Fruit fly (Drosophila melanogaster) whole organism, wandering third instar larva: ENCODE data around the gene CLS.

Experiments
- Abd-B ChIP-seq: fragments of >200 bp; optimal IDR thresholded peaks from 2 replicates; lab custom pipeline; 2017; ENCODE audit warnings: missing biosample characterization, missing genetic modification characterization
- CG32264 ChIP-seq: fragments of 200-800 bp; sonication (Bioruptor generic); optimal IDR thresholded peaks from 2 replicates; lab custom pipeline; 2016; ENCODE audit warnings: missing biosample characterization, missing genetic modification characterization
- CG9705 ChIP-seq: fragments of 200-800 bp; sonication (Bioruptor generic); optimal IDR thresholded peaks from 2 replicates; lab custom pipeline; 2018; ENCODE audit warnings: missing biosample characterization, mild to moderate bottlenecking, missing genetic modification characterization
- CrebA ChIP-seq: fragments of 200-800 bp; sonication (Bioruptor generic); optimal IDR thresholded peaks from 2 replicates; lab custom pipeline; 2016; ENCODE audit warnings: missing biosample characterization, mild to moderate bottlenecking, missing genetic modification characterization, borderline replicate concordance
- Dfd ChIP-seq: fragments of >200 bp; optimal IDR thresholded peaks from 2 replicates; lab custom pipeline; 2017; ENCODE audit warnings: missing biosample characterization, missing genetic modification characterization
- Dif ChIP-seq: fragments of 200-275, 200-300 bp; sonication (Bioruptor generic); optimal IDR thresholded peaks from 2 replicates; lab custom pipeline; 2018; ENCODE audit warnings: missing biosample characterization, missing genetic modification characterization; ENCODE audit not compliant: partially characterized antibody
- GATAd ChIP-seq: sonication (Bioruptor generic); optimal IDR thresholded peaks from 2 replicates; lab custom pipeline; 2016; ENCODE audit warnings: missing biosample characterization, missing genetic modification characterization
- HLH106 ChIP-seq: fragments of 200-800 bp; optimal IDR thresholded peaks from 3 replicates; lab custom pipeline; 2019; ENCODE audit warnings: missing biosample characterization, mild to moderate bottlenecking, missing genetic modification characterization, moderate library complexity
- Hnf4 ChIP-seq: fragments of 200-800 bp; sonication (Bioruptor generic); optimal IDR thresholded peaks from 2 replicates; lab custom pipeline; 2016; ENCODE audit warnings: missing biosample characterization, mild to moderate bottlenecking, missing genetic modification characterization
- Hr78 ChIP-seq: fragments of >200 bp; optimal IDR thresholded peaks from 2 replicates; lab custom pipeline; 2017; ENCODE audit warnings: missing biosample characterization, missing genetic modification characterization
- Hr83 ChIP-seq: fragments of 200-300 bp; sonication (Bioruptor generic); optimal IDR thresholded peaks from 2 replicates; lab custom pipeline; 2016; ENCODE audit warnings: missing biosample characterization, mild to moderate bottlenecking, missing genetic modification characterization, moderate library complexity; ENCODE audit not compliant: poor library complexity, severe bottlenecking
- Jra ChIP-seq: sonication (Bioruptor generic); optimal IDR thresholded peaks from 2 replicates; lab custom pipeline; 2016; ENCODE audit warnings: missing biosample characterization, missing genetic modification characterization
- Mio ChIP-seq: sonication (Bioruptor generic); optimal IDR thresholded peaks from 2 replicates; lab custom pipeline; 2016; ENCODE audit warnings: missing biosample characterization, missing genetic modification characterization
- Myc ChIP-seq: fragments of >200 bp; optimal IDR thresholded peaks from 2 replicates; lab custom pipeline; 2017
- N ChIP-seq: fragments of >200 bp; optimal IDR thresholded peaks from 2 replicates; lab custom pipeline; 2018; ENCODE audit warnings: missing biosample characterization, missing external identifiers, missing genetic modification characterization
- OdsH ChIP-seq: fragments of 200-800 bp; sonication (Bioruptor generic); optimal IDR thresholded peaks from 2 replicates; lab custom pipeline; 2016; ENCODE audit warnings: missing biosample characterization, mild to moderate bottlenecking, missing genetic modification characterization
- Rel ChIP-seq, 2 experiments: fragments of 200-800 bp; sonication (Bioruptor generic) in 1 of 2; optimal IDR thresholded peaks; 2 replicates in 1 of 2; 3 replicates in 1 of 2; lab custom pipeline; 2016 to 2019; ENCODE audit warnings: mild to moderate bottlenecking in 2 of 2, missing biosample characterization in 2 of 2, missing genetic modification characterization in 2 of 2, moderate library complexity in 1 of 2
- Sp1 ChIP-seq: fragments of 200-800 bp; sonication (Bioruptor generic); optimal IDR thresholded peaks from 3 replicates; lab custom pipeline; 2019; ENCODE audit warnings: missing biosample characterization, mild to moderate bottlenecking, missing genetic modification characterization, moderate library complexity
- Vsx2 ChIP-seq: fragments of 200-300, 225-300 bp; sonication (Bioruptor generic); optimal IDR thresholded peaks from 2 replicates; lab custom pipeline; 2018; ENCODE audit warnings: missing biosample characterization, missing genetic modification characterization; ENCODE audit not compliant: partially characterized antibody
- br ChIP-seq: fragments of 200-800 bp; sonication (Bioruptor generic); optimal IDR thresholded peaks from 2 replicates; lab custom pipeline; 2016; ENCODE audit warnings: missing biosample characterization, missing genetic modification characterization
- brk ChIP-seq: fragments of 200-800 bp; sonication (Bioruptor generic); optimal IDR thresholded peaks from 2 replicates; lab custom pipeline; 2016; ENCODE audit warnings: missing biosample characterization, mild to moderate bottlenecking, missing genetic modification characterization
- dl ChIP-seq, 2 experiments: fragments of 175-275, 200-275 bp in 1 of 2; fragments of 200-275 bp in 1 of 2; sonication (Bioruptor generic); optimal IDR thresholded peaks; lab custom pipeline; 2018; ENCODE audit warnings: mild to moderate bottlenecking in 2 of 2, missing biosample characterization in 2 of 2, missing genetic modification characterization in 2 of 2, moderate library complexity in 2 of 2; ENCODE audit not compliant: partially characterized antibody in 2 of 2, insufficient read depth in 1 of 2
- dmrt93B ChIP-seq: fragments of 200-800 bp; sonication (Bioruptor generic); optimal IDR thresholded peaks from 2 replicates; lab custom pipeline; 2018; ENCODE audit warnings: missing biosample characterization, mild to moderate bottlenecking, missing genetic modification characterization
- dsf ChIP-seq: sonication (Bioruptor generic); optimal IDR thresholded peaks from 2 replicates; lab custom pipeline; 2016; ENCODE audit warnings: missing biosample characterization, missing genetic modification characterization, borderline replicate concordance
- ey ChIP-seq: fragments of 200-800 bp; sonication (Bioruptor generic); optimal IDR thresholded peaks from 2 replicates; lab custom pipeline; 2016; ENCODE audit warnings: missing biosample characterization, missing genetic modification characterization
- foxo ChIP-seq, 2 experiments: fragments of 200-800 bp; sonication (Bioruptor generic); optimal IDR thresholded peaks; 2 replicates in 1 of 2; 3 replicates in 1 of 2; lab custom pipeline; 2016 to 2017; ENCODE audit warnings: missing biosample characterization in 2 of 2, missing genetic modification characterization in 2 of 2
- fru ChIP-seq: fragments of 200-800 bp; sonication (Bioruptor generic); optimal IDR thresholded peaks from 3 replicates; lab custom pipeline; 2016; ENCODE audit warnings: missing biosample characterization, mild to moderate bottlenecking, missing genetic modification characterization
- h ChIP-seq: fragments of 200-800 bp; sonication (Bioruptor generic); optimal IDR thresholded peaks from 3 replicates; lab custom pipeline; 2016; ENCODE audit warnings: missing biosample characterization, mild to moderate bottlenecking, missing genetic modification characterization
- jim ChIP-seq: fragments of 175-275, 200-325 bp; sonication (Bioruptor generic); optimal IDR thresholded peaks from 2 replicates; lab custom pipeline; 2016; ENCODE audit warnings: missing biosample characterization, mild to moderate bottlenecking, missing genetic modification characterization
- lola ChIP-seq: fragments of >200 bp; optimal IDR thresholded peaks from 2 replicates; lab custom pipeline; 2017; ENCODE audit warnings: missing biosample characterization, missing genetic modification characterization
- pan ChIP-seq: fragments of >200 bp; optimal IDR thresholded peaks from 2 replicates; lab custom pipeline; 2017
- psq ChIP-seq: fragments of 200-800 bp; sonication (Bioruptor generic); optimal IDR thresholded peaks from 3 replicates; lab custom pipeline; 2017; ENCODE audit warnings: missing biosample characterization, mild to moderate bottlenecking, missing genetic modification characterization, moderate library complexity
- rgr ChIP-seq: fragments of 200-800 bp; sonication (Bioruptor generic); optimal IDR thresholded peaks from 3 replicates; lab custom pipeline; 2016; ENCODE audit warnings: missing biosample characterization, mild to moderate bottlenecking, missing genetic modification characterization
- sage ChIP-seq: fragments of 200-800 bp; sonication (Bioruptor generic); optimal IDR thresholded peaks from 2 replicates; lab custom pipeline; 2016; ENCODE audit warnings: missing biosample characterization, mild to moderate bottlenecking, missing genetic modification characterization
- sv ChIP-seq: fragments of 200-800 bp; sonication (Bioruptor generic); optimal IDR thresholded peaks from 3 replicates; lab custom pipeline; 2016; ENCODE audit warnings: missing biosample characterization, missing genetic modification characterization
- tai ChIP-seq: sonication (Bioruptor generic); optimal IDR thresholded peaks from 2 replicates; lab custom pipeline; 2016; ENCODE audit warnings: missing biosample characterization, missing genetic modification characterization
- usp ChIP-seq: fragments of >200 bp; optimal IDR thresholded peaks from 2 replicates; lab custom pipeline; 2017; ENCODE audit warnings: missing biosample characterization, missing genetic modification characterization
- woc ChIP-seq: sonication (Bioruptor generic); optimal IDR thresholded peaks from 2 replicates; lab custom pipeline; 2016; ENCODE audit warnings: missing biosample characterization, mild to moderate bottlenecking, missing genetic modification characterization

CLS gene

dm6 chr3R:25680528-25680927, 6.6 kb downstream of the CLS start, which contains the start of the genes CG4743 and Idh3g:
TSS of gene CG4743 (minus strand) at chr3R:25680550.
TSS of gene Idh3g (plus strand) at chr3R:25680845.
- TF ChIP-seq foxo (GFP tag; optimal IDR thresholded peaks at IDR 0.05; lab: Kevin White, UChicago) (peak in 1 of 2 experiments; percentile 97), jim (GFP tag; lab: Kevin White, UChicago) (no peak), fru (peak; percentile 91), CrebA (GFP tag; lab: Kevin White, UChicago) (no peak), dmrt93B (GFP tag; lab: Kevin White, UChicago) (peak; percentile 85), sv (peak; percentile 91), Dfd (no peak), brk (GFP tag; lab: Kevin White, UChicago) (peak; percentile 93), woc (GFP tag; lab: Kevin White, UChicago) (peak; percentile 85), rgr (peak; percentile 97), CG32264 (GFP tag; lab: Kevin White, UChicago) (no peak), Mio (GFP tag; lab: Kevin White, UChicago) (peak; percentile 13), sage (GFP tag; lab: Kevin White, UChicago) (peak; percentile 93), Rel (GFP tag; optimal IDR thresholded peaks at IDR 0.05; lab: Kevin White, UChicago) (no peak), Rel (tag; optimal IDR thresholded peaks at IDR 0.05; lab: Kevin White, UChicago) (peak; percentile 91), Vsx2 (GFP tag; lab: Kevin White, UChicago) (no peak), psq (GFP tag; lab: Kevin White, UChicago) (peak; percentile 93), Myc (lab: Kevin White, UChicago) (no peak), h (peak; percentile 95), Jra (GFP tag; lab: Kevin White, UChicago) (peak; percentile 85), br (GFP tag; lab: Kevin White, UChicago) (peak; percentile 90), Sp1 (peak; percentile 98), tai (GFP tag; lab: Kevin White, UChicago) (no peak), dsf (peak; percentile 86), lola (GFP tag; lab: Kevin White, UChicago) (no peak), GATAd (GFP tag; lab: Kevin White, UChicago) (peak; percentile 83), Abd-B (no peak), N (GFP tag; lab: Kevin White, UChicago) (no peak), CG9705 (peak; percentile 96), ey (GFP tag; lab: Kevin White, UChicago) (peak; percentile 87), Hnf4 (GFP tag; lab: Kevin White, UChicago) (peak; percentile 94), Hr83 (GFP tag; lab: Kevin White, UChicago) (no peak), OdsH (GFP tag; lab: Kevin White, UChicago) (peak; percentile 96), Dif (no peak), dl (GFP tag; optimal IDR thresholded peaks at IDR 0.05; lab: Kevin White, UChicago; ENCODE audit: insufficient read depth in 1 of 2, partially characterized antibody in 2 of 2) (no peak), pan (lab: Kevin White, UChicago) (no peak), HLH106 (tag; lab: Kevin White, UChicago) (peak; percentile 98), usp (GFP tag; lab: Kevin White, UChicago) (no peak), Hr78 (GFP tag; lab: Kevin White, UChicago) (no peak)

- TF ChIP-seq h = no peak
- TF ChIP-seq OdsH (GFP tag; lab: Kevin White, UChicago) = peak; percentile 2
- TF ChIP-seq Rel (GFP tag; optimal IDR thresholded peaks at IDR 0.05; lab: Kevin White, UChicago) = no peak
- TF ChIP-seq Rel (tag; optimal IDR thresholded peaks at IDR 0.05; lab: Kevin White, UChicago) = peak; percentile 99
- no peak for TF ChIP-seq dmrt93B (GFP tag; lab: Kevin White, UChicago)
- no peak for TF ChIP-seq foxo (GFP tag; optimal IDR thresholded peaks at IDR 0.05; lab: Kevin White, UChicago)
- TF ChIP-seq sv = no peak
- TF ChIP-seq Dif = no peak
- TF ChIP-seq tai (GFP tag; lab: Kevin White, UChicago) = no peak
- no peak for TF ChIP-seq CG32264 (GFP tag; lab: Kevin White, UChicago)
- no peak for TF ChIP-seq CrebA (GFP tag; lab: Kevin White, UChicago)
- no peak for TF ChIP-seq Dfd
- no peak for TF ChIP-seq br (GFP tag; lab: Kevin White, UChicago)
- no peak for TF ChIP-seq HLH106 (tag; lab: Kevin White, UChicago)
- no peak for TF ChIP-seq GATAd (GFP tag; lab: Kevin White, UChicago)
Observed at dm6 chr3R:25678489-25679082, 8.6 kb downstream of the CLS start, which contains the start of the genes CG4730 and CG5039. TSS of gene CG4730 (minus strand) at chr3R:25678682. TSS of gene CG5039 (plus strand) at chr3R:25678683.
